Fruit fly (Drosophila melanogaster) S2 (cell line): Measurements from ENCODE around the gene CG4213.

Experiments
- CG8478 ChIP-seq: fragments of >200 bp; optimal IDR thresholded peaks from 2 replicates; lab custom pipeline; 2018
- CTCF ChIP-seq, 2 experiments: fragments of >200 bp; optimal IDR thresholded peaks; 2 replicates each; lab custom pipeline; 2018

DNA sequence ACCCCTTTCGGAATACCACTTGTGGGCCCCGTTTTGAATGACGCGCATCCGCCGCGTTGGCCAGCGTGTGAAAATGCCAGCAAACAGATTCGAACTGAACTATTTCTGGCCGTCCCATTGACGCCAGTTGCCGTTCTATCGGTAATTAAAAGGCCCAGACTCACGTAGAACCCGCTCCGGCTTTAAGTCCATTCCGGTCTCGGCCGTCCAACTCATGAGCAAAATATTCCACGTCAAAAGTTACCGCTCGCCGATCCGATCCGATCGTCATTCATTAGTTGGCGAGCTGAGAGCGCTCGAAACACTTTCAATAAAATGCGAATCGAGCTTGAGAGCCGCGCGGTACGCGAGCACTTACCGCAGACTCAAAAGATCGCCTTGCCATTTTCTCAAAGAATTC is 32.4 kb upstream of the CG4213 start:
- no peak for TF ChIP-seq CG8478 (lab: Kevin White, UChicago)
- TF ChIP-seq CTCF (optimal IDR thresholded peaks at IDR 0.05; lab: Kevin White, UChicago) = no peak
